Worm (Caenorhabditis elegans): ENCODE data around the gene R02E4.3.

Gene R02E4.3

ce11 chrX:4106896-4107505 lies 5.1 kb upstream of the R02E4.3 start, which contains the start of gene R02E4.2:
R02E4.2 (plus strand) TSS chrX:4107455.
- TF ChIP-seq unc-120 (tag; optimal IDR thresholded peaks at IDR 0.05; ENCODE audit: poor library complexity, severe bottlenecking) (peak; percentile 14), lin-13 (tag; optimal IDR thresholded peaks at IDR 0.05) (no peak), ceh-83 (GFP tag; optimal IDR thresholded peaks at IDR 0.05) (no peak), lsy-2 (tag; optimal IDR thresholded peaks at IDR 0.05) (no peak), M03D4.4 (tag; optimal IDR thresholded peaks at IDR 0.05) (no peak), hlh-1 (tag; optimal IDR thresholded peaks at IDR 0.05) (peak; percentile 59)

- TF ChIP-seq sem-2 (GFP tag; optimal IDR thresholded peaks at IDR 0.05) = no peak
- TF ChIP-seq mep-1 (tag; optimal IDR thresholded peaks at IDR 0.05) = no peak
- no peak for TF ChIP-seq nhr-2 (tag; optimal IDR thresholded peaks at IDR 0.05)
These were observed 2.5 kb upstream of the R02E4.3 start, which contains the start of gene R02E4.1 for ce11 chrX:4104435-4104834. R02E4.1 (minus strand) TSS chrX:4104535.

- TF ChIP-seq ham-2 (GFP tag; optimal IDR thresholded peaks at IDR 0.05) = no peak
- no peak for TF ChIP-seq nhr-237 (tag; optimal IDR thresholded peaks at IDR 0.05)
- no peak for TF ChIP-seq nhr-12 (tag; optimal IDR thresholded peaks at IDR 0.05)
These were observed 1.1 kb upstream of the R02E4.3 start for ce11 chrX:4103071-4103470.

- TF ChIP-seq mep-1 (tag; optimal IDR thresholded peaks at IDR 0.05) = no peak
- no peak for TF ChIP-seq ham-2 (GFP tag; optimal IDR thresholded peaks at IDR 0.05)
- no peak for TF ChIP-seq nhr-2 (tag; optimal IDR thresholded peaks at IDR 0.05)
- TF ChIP-seq bed-3 (GFP tag; optimal IDR thresholded peaks at IDR 0.05) = no peak
- TF ChIP-seq zip-8 (tag; optimal IDR thresholded peaks at IDR 0.05) = no peak
- no peak for TF ChIP-seq lsy-2 (tag; optimal IDR thresholded peaks at IDR 0.05)
- no peak for TF ChIP-seq lin-13 (tag; optimal IDR thresholded peaks at IDR 0.05)
- no peak for TF ChIP-seq lin-32 (GFP tag; optimal IDR thresholded peaks at IDR 0.05)
- no peak for TF ChIP-seq unc-62 (GFP tag; optimal IDR thresholded peaks at IDR 0.05)
- TF ChIP-seq nhr-12 (tag; optimal IDR thresholded peaks at IDR 0.05) = no peak
- TF ChIP-seq pha-4 (tag; optimal IDR thresholded peaks at IDR 0.05) = no peak
- no peak for TF ChIP-seq nhr-237 (tag; optimal IDR thresholded peaks at IDR 0.05)
These were observed 712 bp downstream of the R02E4.3 start for ce11 chrX:4101213-4101612.

- TF ChIP-seq pha-4 (tag; optimal IDR thresholded peaks at IDR 0.05) (no peak), flh-1 (GFP tag; optimal IDR thresholded peaks at IDR 0.05) (no peak), nhr-12 (tag; optimal IDR thresholded peaks at IDR 0.05) (no peak), ceh-43 (GFP tag; optimal IDR thresholded peaks at IDR 0.05) (no peak), bed-3 (GFP tag; optimal IDR thresholded peaks at IDR 0.05) (no peak), M03D4.4 (tag; optimal IDR thresholded peaks at IDR 0.05) (no peak), mep-1 (tag; optimal IDR thresholded peaks at IDR 0.05) (no peak), hlh-1 (tag; optimal IDR thresholded peaks at IDR 0.05) (no peak), ces-1 (GFP tag; optimal IDR thresholded peaks at IDR 0.05) (no peak), unc-62 (GFP tag; optimal IDR thresholded peaks at IDR 0.05) (no peak), snpc-4 (tag; optimal IDR thresholded peaks at IDR 0.05) (no peak), ham-2 (GFP tag; optimal IDR thresholded peaks at IDR 0.05) (no peak), unc-39 (tag; optimal IDR thresholded peaks at IDR 0.05) (no peak), ztf-11 (tag; optimal IDR thresholded peaks at IDR 0.05) (no peak), lin-13 (tag; optimal IDR thresholded peaks at IDR 0.05) (no peak), mab-5 (tag; optimal IDR thresholded peaks at IDR 0.05) (no peak)
These were observed 1.5 kb downstream of the R02E4.3 start, which contains the start of gene clh-4 for ce11 chrX:4100473-4100872. clh-4 (minus strand) TSS chrX:4100573.

- TF ChIP-seq elt-1 (tag; optimal IDR thresholded peaks at IDR 0.05; ENCODE audit: borderline replicate concordance, insufficient read depth) (no peak), ceh-43 (GFP tag; optimal IDR thresholded peaks at IDR 0.05) (no peak), nhr-237 (tag; optimal IDR thresholded peaks at IDR 0.05) (no peak), nhr-28 (tag; optimal IDR thresholded peaks at IDR 0.05) (no peak), sptf-1 (tag; optimal IDR thresholded peaks at IDR 0.05) (no peak), nhr-2 (tag; optimal IDR thresholded peaks at IDR 0.05) (no peak), nhr-12 (tag; optimal IDR thresholded peaks at IDR 0.05) (no peak), nhr-76 (tag; optimal IDR thresholded peaks at IDR 0.05) (no peak), ces-1 (GFP tag; optimal IDR thresholded peaks at IDR 0.05) (no peak), elt-3 (tag; optimal IDR thresholded peaks at IDR 0.05) (no peak), lsy-2 (tag; optimal IDR thresholded peaks at IDR 0.05) (no peak), hlh-1 (tag; optimal IDR thresholded peaks at IDR 0.05) (no peak), ceh-83 (GFP tag; optimal IDR thresholded peaks at IDR 0.05) (no peak)
These were observed 6.9 kb downstream of the R02E4.3 start for ce11 chrX:4094979-4095378.
